Worm (Caenorhabditis elegans): ENCODE data around the gene nspb-3.

ce11 chrIV:6577914-6578313, 16.9 kb downstream of the nspb-3 start, which contains the start of gene C43G2.3:
- no peak for TF ChIP-seq nhr-23 (tag; optimal IDR thresholded peaks at IDR 0.05)
- no peak for TF ChIP-seq elt-1 (tag; optimal IDR thresholded peaks at IDR 0.05)
- no peak for TF ChIP-seq skn-1 (tag; optimal IDR thresholded peaks at IDR 0.05)
- TF ChIP-seq snpc-4 (tag; optimal IDR thresholded peaks at IDR 0.05) = no peak
- TF ChIP-seq elt-3 (tag; optimal IDR thresholded peaks at IDR 0.05) = no peak
- TF ChIP-seq elt-2 (tag; optimal IDR thresholded peaks at IDR 0.05) = no peak
- TF ChIP-seq pha-4 (tag; optimal IDR thresholded peaks at IDR 0.05) = no peak
- no peak for TF ChIP-seq fkh-2 (tag; optimal IDR thresholded peaks at IDR 0.05)

Measured in whole organism, L3 larva.